Worm (Caenorhabditis elegans) whole organism, young adult: Measurements from ENCODE around the gene K07C11.7.

Source experiments
- F10E7.11 ChIP-seq: sonication (generic microtip); optimal IDR thresholded peaks from 2 replicates; lab custom pipeline; 2017; ENCODE audit warnings: mild to moderate bottlenecking, missing genetic modification characterization, moderate library complexity, missing compliant biosample characterization
- F23B12.7 ChIP-seq: sonication (generic microtip); optimal IDR thresholded peaks from 2 replicates; lab custom pipeline; 2017; ENCODE audit warnings: missing genetic modification characterization, mild to moderate bottlenecking, missing compliant biosample characterization, antibody characterized with exemption, moderate library complexity; ENCODE audit not compliant: insufficient read depth
- F39B2.1 ChIP-seq: fragments of 200-800 bp; sonication (Bioruptor generic); IDR thresholded peaks from 2 replicates; pipeline ENCODE4 v1.3.6; 2022; ENCODE audit warnings: missing genetic modification reagents, missing genetic modification characterization, missing compliant biosample characterization
- F52B5.7 ChIP-seq: sonication (generic microtip); optimal IDR thresholded peaks from 2 replicates; lab custom pipeline; 2016; ENCODE audit warnings: mild to moderate bottlenecking, missing genetic modification characterization, missing compliant biosample characterization
- K12H6.12 ChIP-seq: fragments of 200-800 bp; sonication (Bioruptor generic); optimal IDR thresholded peaks from 2 replicates; lab custom pipeline; 2018; ENCODE audit warnings: mild to moderate bottlenecking, missing genetic modification characterization, missing compliant biosample characterization
- Y79H2A.3 ChIP-seq: fragments of 200-800 bp; sonication (Bioruptor generic); conservative IDR thresholded peaks from 2 replicates; pipeline ENCODE4 v1.3.6; 2022; ENCODE audit warnings: missing genetic modification reagents, missing genetic modification characterization, missing compliant biosample characterization
- atf-7 ChIP-seq: sonication (generic microtip); optimal IDR thresholded peaks from 2 replicates; lab custom pipeline; 2017; ENCODE audit warnings: mild to moderate bottlenecking, missing genetic modification characterization, missing compliant biosample characterization
- athp-1 ChIP-seq: sonication (generic microtip); optimal IDR thresholded peaks from 2 replicates; lab custom pipeline; 2017; ENCODE audit warnings: mild to moderate bottlenecking, missing genetic modification characterization, missing compliant biosample characterization
- attf-3 ChIP-seq: fragments of 200-800 bp; sonication (Bioruptor generic); conservative IDR thresholded peaks from 2 replicates; pipeline ENCODE4 v1.3.6; 2022; ENCODE audit warnings: missing genetic modification reagents, missing genetic modification characterization, missing compliant biosample characterization
- attf-6 ChIP-seq: fragments of 200-800 bp; sonication (Bioruptor generic); IDR thresholded peaks from 2 replicates; pipeline ENCODE4 v1.3.6; 2022; ENCODE audit warnings: missing genetic modification reagents, missing genetic modification characterization, missing compliant biosample characterization
- cebp-2 ChIP-seq: fragments of 200-800 bp; sonication (Bioruptor generic); IDR thresholded peaks from 2 replicates; pipeline ENCODE4 v1.3.6; 2022; ENCODE audit warnings: missing genetic modification characterization, missing compliant biosample characterization
- ceh-91 ChIP-seq: fragments of 200-800 bp; sonication (Bioruptor generic); IDR thresholded peaks from 2 replicates; pipeline ENCODE4 v1.3.6; 2022; ENCODE audit warnings: missing genetic modification reagents, missing genetic modification characterization, missing compliant biosample characterization
- dox-1 ChIP-seq: fragments of 200-800 bp; sonication (Bioruptor generic); IDR thresholded peaks from 2 replicates; pipeline ENCODE4 v1.3.6; 2022; ENCODE audit warnings: missing genetic modification reagents, missing genetic modification characterization, missing compliant biosample characterization
- dpl-1 ChIP-seq: fragments of 150-350 bp; optimal IDR thresholded peaks from 2 replicates; lab custom pipeline; 2014; ENCODE audit warnings: missing biosample characterization, missing genetic modification reagents, missing genetic modification characterization
- egl-44 ChIP-seq: fragments of 200-800 bp; sonication (Bioruptor generic); IDR thresholded peaks from 2 replicates; pipeline ENCODE4 v1.3.6; 2022; ENCODE audit warnings: missing genetic modification reagents, missing genetic modification characterization, missing compliant biosample characterization
- egrh-3 ChIP-seq: fragments of 200-800 bp; sonication (Bioruptor generic); IDR thresholded peaks from 2 replicates; pipeline ENCODE4 v1.3.6; 2022; ENCODE audit warnings: missing genetic modification reagents, missing genetic modification characterization, missing compliant biosample characterization
- him-1 ChIP-seq: sonication (generic microtip); optimal IDR thresholded peaks from 2 replicates; lab custom pipeline; 2016; ENCODE audit warnings: missing genotype, missing genetic modification reagents, missing genetic modification characterization, missing compliant biosample characterization
- hlh-26 ChIP-seq: fragments of 200-800 bp; sonication (Bioruptor generic); conservative IDR thresholded peaks from 2 replicates; pipeline ENCODE4 v1.3.6; 2022; ENCODE audit warnings: missing genetic modification reagents, missing genetic modification characterization, missing compliant biosample characterization
- hmg-1.2 ChIP-seq: fragments of 200-800 bp; sonication (Bioruptor generic); IDR thresholded peaks from 2 replicates; pipeline ENCODE4 v1.3.6; 2022; ENCODE audit warnings: missing genetic modification reagents, missing genetic modification characterization, missing compliant biosample characterization
- hrde-1 ChIP-seq: sonication (generic microtip); optimal IDR thresholded peaks from 2 replicates; lab custom pipeline; 2016; ENCODE audit warnings: missing genetic modification characterization, mild to moderate bottlenecking, missing compliant biosample characterization, moderate library complexity, missing genotype, missing genetic modification reagents, borderline replicate concordance
- let-607 ChIP-seq, 2 experiments: fragments of 200-800 bp in 1 of 2; sonication (Bioruptor generic) in 1 of 2; sonication (generic microtip) in 1 of 2; optimal IDR thresholded peaks; 2 replicates each; lab custom pipeline; 2016 to 2018; ENCODE audit warnings: mild to moderate bottlenecking in 2 of 2, missing compliant biosample characterization in 2 of 2, missing genetic modification characterization in 2 of 2, moderate library complexity in 2 of 2, missing genotype in 1 of 2
- lin-40 ChIP-seq: sonication (generic microtip); optimal IDR thresholded peaks from 2 replicates; lab custom pipeline; 2016; ENCODE audit warnings: missing genetic modification characterization, mild to moderate bottlenecking, missing compliant biosample characterization, missing genotype, missing genetic modification reagents
- lir-1 ChIP-seq: fragments of 200-800 bp; sonication (Bioruptor generic); conservative IDR thresholded peaks from 2 replicates; pipeline ENCODE4 v1.3.6; 2022; ENCODE audit warnings: missing genetic modification reagents, missing genetic modification characterization, missing compliant biosample characterization
- madf-10 ChIP-seq: sonication (generic microtip); optimal IDR thresholded peaks from 2 replicates; lab custom pipeline; 2016; ENCODE audit warnings: mild to moderate bottlenecking, missing genetic modification characterization, missing compliant biosample characterization
- mxl-1 ChIP-seq: sonication (generic microtip); optimal IDR thresholded peaks from 2 replicates; lab custom pipeline; 2016; ENCODE audit warnings: missing genetic modification characterization, missing compliant biosample characterization
- nfya-1 ChIP-seq: sonication (generic microtip); optimal IDR thresholded peaks from 2 replicates; lab custom pipeline; 2017; ENCODE audit warnings: antibody characterized with exemption, missing compliant biosample characterization, missing genetic modification characterization, borderline replicate concordance; ENCODE audit not compliant: insufficient read depth
- nfya-2 ChIP-seq: fragments of 200-800 bp; sonication (Bioruptor generic); IDR thresholded peaks from 2 replicates; pipeline ENCODE4 v1.3.6; 2022; ENCODE audit warnings: missing genetic modification reagents, missing genetic modification characterization, missing compliant biosample characterization
- nhr-80 ChIP-seq: sonication (generic microtip); optimal IDR thresholded peaks from 2 replicates; lab custom pipeline; 2016; ENCODE audit warnings: missing genetic modification characterization, missing compliant biosample characterization
- pbrm-1 ChIP-seq: fragments of 200-800 bp; sonication (Bioruptor generic); IDR thresholded peaks from 2 replicates; pipeline ENCODE4 v1.3.6; 2022; ENCODE audit warnings: missing genetic modification reagents, missing genetic modification characterization, missing compliant biosample characterization
- pha-4 ChIP-seq: fragments of 150-350 bp; sonication (generic microtip); optimal IDR thresholded peaks from 2 replicates; lab custom pipeline; 2014; ENCODE audit warnings: missing biosample characterization, missing genetic modification reagents, missing genetic modification characterization
- rcor-1 ChIP-seq: fragments of 200-800 bp; sonication (Bioruptor generic); IDR thresholded peaks from 2 replicates; pipeline ENCODE4 v1.3.6; 2022; ENCODE audit warnings: missing genetic modification reagents, missing genetic modification characterization, missing compliant biosample characterization
- rec-8 ChIP-seq, 2 experiments: sonication (generic microtip); optimal IDR thresholded peaks; 2 replicates each; lab custom pipeline; 2016; ENCODE audit warnings: mild to moderate bottlenecking in 2 of 2, missing genetic modification characterization in 2 of 2, missing genetic modification reagents in 2 of 2, missing genotype in 2 of 2, missing biosample characterization in 1 of 2, missing compliant biosample characterization in 1 of 2, moderate library complexity in 1 of 2
- somi-1 ChIP-seq: fragments of 200-800 bp; sonication (Bioruptor generic); optimal IDR thresholded peaks from 2 replicates; lab custom pipeline; 2018; ENCODE audit warnings: mild to moderate bottlenecking, missing genetic modification characterization, missing compliant biosample characterization
- unc-130 ChIP-seq: sonication (generic microtip); optimal IDR thresholded peaks from 2 replicates; lab custom pipeline; 2016; ENCODE audit warnings: missing genetic modification reagents, missing genetic modification characterization, missing compliant biosample characterization
- ztf-25 ChIP-seq: fragments of 200-800 bp; sonication (Bioruptor generic); IDR thresholded peaks from 2 replicates; pipeline ENCODE4 v1.3.6; 2022; ENCODE audit warnings: missing genetic modification reagents, missing genetic modification characterization, missing compliant biosample characterization
- ztf-26 ChIP-seq: sonication (generic microtip); optimal IDR thresholded peaks from 2 replicates; lab custom pipeline; 2017; ENCODE audit warnings: missing genetic modification characterization, missing compliant biosample characterization
- ztf-6 ChIP-seq: fragments of 200-800 bp; sonication (Bioruptor generic); IDR thresholded peaks from 2 replicates; pipeline ENCODE4 v1.3.6; 2022; ENCODE audit warnings: missing genetic modification reagents, missing genetic modification characterization, missing compliant biosample characterization

The K07C11.7 gene

ce11 chrV:8213868-8214267, at the start of gene K07C11.7:
Gene K07C11.7 (minus strand): TSS chrV:8213968.
- TF ChIP-seq attf-6 (no peak), nfya-2 (GFP tag; lab: Robert Waterston, UW) (no peak), ztf-25 (GFP tag; lab: Robert Waterston, UW) (no peak), dpl-1 (GFP tag; lab: Kevin White, UChicago) (no peak), dox-1 (no peak), nfya-1 (tag; lab: Kevin White, UChicago) (no peak), F23B12.7 (no peak), pha-4 (no peak)

- TF ChIP-seq F10E7.11 (tag; lab: Kevin White, UChicago) (no peak), lir-1 (GFP tag; lab: Robert Waterston, UW) (no peak), somi-1 (GFP tag; lab: Kevin White, UChicago) (no peak), atf-7 (no peak), dpl-1 (GFP tag; lab: Kevin White, UChicago) (no peak), let-607 (tag; optimal IDR thresholded peaks at IDR 0.05; lab: Kevin White, UChicago) (no peak), egl-44 (no peak), attf-3 (GFP tag; lab: Robert Waterston, UW) (no peak), unc-130 (GFP tag; lab: Kevin White, UChicago) (no peak)
Observed at ce11 chrV:8263466-8263865, 49.7 kb upstream of the K07C11.7 start, which contains the start of gene C16D9.8. Gene C16D9.8 (minus strand): TSS chrV:8263566.

- no peak for TF ChIP-seq him-1 (tag; lab: Kevin White, UChicago)
Observed at ce11 chrV:8262212-8262611, 48.4 kb upstream of the K07C11.7 start.

ce11 chrV:8259016-8259415, 45.2 kb upstream of the K07C11.7 start, which contains the start of gene C16D9.1:
Gene C16D9.1 (plus strand): TSS chrV:8259316.
- no peak for TF ChIP-seq atf-7
- TF ChIP-seq ztf-6 (GFP tag; lab: Robert Waterston, UW) = no peak
- no peak for TF ChIP-seq athp-1 (tag; lab: Kevin White, UChicago)
- no peak for TF ChIP-seq ztf-26 (tag; lab: Kevin White, UChicago)
- TF ChIP-seq hmg-1.2 (GFP tag; lab: Robert Waterston, UW) = no peak
- TF ChIP-seq hrde-1 (tag; lab: Kevin White, UChicago) = no peak
- no peak for TF ChIP-seq nhr-80 (tag; lab: Kevin White, UChicago)
- no peak for TF ChIP-seq K12H6.12

- TF ChIP-seq F52B5.7 (tag; lab: Kevin White, UChicago) = no peak
- no peak for TF ChIP-seq egrh-3 (GFP tag; lab: Robert Waterston, UW)
- TF ChIP-seq pha-4 = no peak
- no peak for TF ChIP-seq F39B2.1 (GFP tag; lab: Robert Waterston, UW)
- TF ChIP-seq hlh-26 = no peak
- no peak for TF ChIP-seq lin-40 (tag; lab: Kevin White, UChicago)
- no peak for TF ChIP-seq K12H6.12
- no peak for TF ChIP-seq ceh-91 (GFP tag; lab: Robert Waterston, UW)
- no peak for TF ChIP-seq rec-8 (tag; optimal IDR thresholded peaks at IDR 0.05; lab: Kevin White, UChicago)
- no peak for TF ChIP-seq pbrm-1 (GFP tag; lab: Robert Waterston, UW)
- no peak for TF ChIP-seq madf-10 (tag; lab: Kevin White, UChicago)
- no peak for TF ChIP-seq rcor-1 (GFP tag; lab: Robert Waterston, UW)
- TF ChIP-seq cebp-2 (GFP tag; lab: Robert Waterston, UW) = no peak
- TF ChIP-seq Y79H2A.3 (GFP tag; lab: Robert Waterston, UW) = no peak
- no peak for TF ChIP-seq nfya-2 (GFP tag; lab: Robert Waterston, UW)
- no peak for TF ChIP-seq mxl-1 (tag; lab: Kevin White, UChicago)
Observed at ce11 chrV:8254973-8255372, 41.2 kb upstream of the K07C11.7 start.
